Fruit fly (Drosophila melanogaster): ENCODE data around the gene CG4558.
A peak's percentile ranks its signal among the peaks of the same experiment; 100 is the strongest.

CG4558 gene

DNA sequence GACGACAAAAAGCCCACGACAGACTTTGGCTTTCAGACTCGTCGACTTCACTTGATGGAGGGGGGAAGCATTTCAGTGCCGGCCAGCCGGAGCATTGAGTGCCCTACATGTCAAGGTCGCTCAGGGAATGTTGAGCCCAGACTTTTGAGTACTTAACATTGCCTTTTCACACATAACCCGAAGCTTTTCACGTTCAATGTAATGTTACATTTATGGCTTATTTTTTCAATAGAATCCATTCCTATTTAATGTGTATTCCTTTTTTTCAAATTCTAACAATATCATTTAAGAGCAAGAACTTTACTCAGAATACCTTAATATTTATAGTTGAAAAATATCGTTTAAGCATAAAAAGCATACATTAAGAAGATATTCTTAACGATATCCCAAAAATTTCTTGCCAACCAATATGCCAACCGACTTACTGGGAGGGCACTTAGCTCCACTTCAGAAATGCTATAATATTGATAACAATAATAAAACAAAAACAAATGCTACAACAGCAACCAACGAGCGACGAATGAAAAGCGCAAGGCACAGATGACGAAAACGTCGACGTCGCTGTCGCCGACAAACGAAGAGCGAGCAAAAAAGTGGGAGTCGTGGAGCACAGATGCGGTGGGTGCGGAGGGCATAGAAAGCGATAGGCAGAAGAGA is 10.3 kb downstream of the CG4558 start (continued):
- TF ChIP-seq CG1792 (GFP tag; optimal IDR thresholded peaks at IDR 0.05) = peak; percentile 76
- no peak for TF ChIP-seq wek (GFP tag; optimal IDR thresholded peaks at IDR 0.05)
- no peak for TF ChIP-seq tx (GFP tag; optimal IDR thresholded peaks at IDR 0.05)
- peak; percentile 76 for TF ChIP-seq scrt (GFP tag; optimal IDR thresholded peaks at IDR 0.05)
- TF ChIP-seq CG6765 (GFP tag; optimal IDR thresholded peaks at IDR 0.05) = peak; percentile 59
- no peak for TF ChIP-seq aop (GFP tag; IDR thresholded peaks at IDR 0.05)
- peak; percentile 85 for TF ChIP-seq CG10209 (GFP tag; optimal IDR thresholded peaks at IDR 0.05)
- TF ChIP-seq CG13123 (GFP tag; optimal IDR thresholded peaks at IDR 0.05) = no peak
- TF ChIP-seq C15 (GFP tag; IDR thresholded peaks at IDR 0.05) = 0 out of 3 replicates have a peak, but pooled peaks have one; percentile 38
- no peak for TF ChIP-seq CG8478 (optimal IDR thresholded peaks at IDR 0.05)
- peak; percentile 41 for TF ChIP-seq Hmr (GFP tag; optimal IDR thresholded peaks at IDR 0.05)
- no peak for TF ChIP-seq HmgZ (tag; optimal IDR thresholded peaks at IDR 0.05)
- no peak for TF ChIP-seq CG2116 (GFP tag; optimal IDR thresholded peaks at IDR 0.05)
- TF ChIP-seq CG31441 (GFP tag; IDR thresholded peaks at IDR 0.05) = peak; percentile 90
- peak; percentile 80 for TF ChIP-seq pum (GFP tag; optimal IDR thresholded peaks at IDR 0.05)
- peak; percentile 64 for TF ChIP-seq CG33213 (GFP tag; optimal IDR thresholded peaks at IDR 0.05)
- peak; percentile 70 for TF ChIP-seq CG6654 (GFP tag; optimal IDR thresholded peaks at IDR 0.05)
- TF ChIP-seq Sry-δ (GFP tag; optimal IDR thresholded peaks at IDR 0.05) = peak; percentile 39
- no peak for TF ChIP-seq HmgD (GFP tag; optimal IDR thresholded peaks at IDR 0.05)
- TF ChIP-seq CG10979 (tag; optimal IDR thresholded peaks at IDR 0.05) = peak; percentile 86
- 0 out of 3 replicates have a peak, but pooled peaks have one; percentile 48 for TF ChIP-seq Mrtf (GFP tag; IDR thresholded peaks at IDR 0.05)
- no peak for TF ChIP-seq dmrt11E (tag; optimal IDR thresholded peaks at IDR 0.05)
- peak; percentile 69 for TF ChIP-seq ssp (GFP tag; IDR thresholded peaks at IDR 0.05)
- TF ChIP-seq her (GFP tag; optimal IDR thresholded peaks at IDR 0.05) = peak; percentile 69
- TF ChIP-seq phol (tag; optimal IDR thresholded peaks at IDR 0.05) = peak; percentile 90
- TF ChIP-seq sc (optimal IDR thresholded peaks at IDR 0.05) = no peak
- peak; percentile 74 for TF ChIP-seq sc (GFP tag; optimal IDR thresholded peaks at IDR 0.05)
- TF ChIP-seq schlank (tag; optimal IDR thresholded peaks at IDR 0.05) = no peak
- no peak for TF ChIP-seq z (GFP tag; IDR thresholded peaks at IDR 0.05)
- no peak for TF ChIP-seq CG18011 (GFP tag; optimal IDR thresholded peaks at IDR 0.05)
- no peak for TF ChIP-seq Elba2 (GFP tag; optimal IDR thresholded peaks at IDR 0.05)
- TF ChIP-seq CG17568 (GFP tag; optimal IDR thresholded peaks at IDR 0.05) = no peak
- TF ChIP-seq al (GFP tag; IDR thresholded peaks at IDR 0.05) = peak; percentile 78
- peak; percentile 64 for TF ChIP-seq CG8089 (GFP tag; optimal IDR thresholded peaks at IDR 0.05)
- peak; percentile 83 for TF ChIP-seq CG9215 (GFP tag; IDR thresholded peaks at IDR 0.05)
- TF ChIP-seq ATbp (GFP tag; optimal IDR thresholded peaks at IDR 0.05) = peak; percentile 75
- TF ChIP-seq CG10321 (GFP tag; IDR thresholded peaks at IDR 0.05) = no peak
- peak; percentile 64 for TF ChIP-seq CG11247 (GFP tag; IDR thresholded peaks at IDR 0.05)
- TF ChIP-seq HLHmδ (GFP tag; optimal IDR thresholded peaks at IDR 0.05) = no peak
- no peak; the same call in 2 of the 3 replicates for TF ChIP-seq CG2889 (GFP tag; IDR thresholded peaks at IDR 0.05)
- peak; percentile 85 for TF ChIP-seq mam (GFP tag; optimal IDR thresholded peaks at IDR 0.05)
- no peak for TF ChIP-seq gcm2 (GFP tag; optimal IDR thresholded peaks at IDR 0.05)
- no peak for TF ChIP-seq CG12942 (GFP tag; optimal IDR thresholded peaks at IDR 0.05)
- peak; percentile 66; the same call in 2 of the 3 replicates for TF ChIP-seq CG7357 (GFP tag; IDR thresholded peaks at IDR 0.05)
- no peak for TF ChIP-seq CG2199 (GFP tag; IDR thresholded peaks at IDR 0.05)
- no peak for TF ChIP-seq Opbp (GFP tag; IDR thresholded peaks at IDR 0.05; ENCODE audit: partially characterized antibody)
- peak; percentile 84 for TF ChIP-seq CG15011 (GFP tag; optimal IDR thresholded peaks at IDR 0.05)
- no peak for TF ChIP-seq yki (optimal IDR thresholded peaks at IDR 0.05)
- no peak for TF ChIP-seq tna (GFP tag; IDR thresholded peaks at IDR 0.05; ENCODE audit: partially characterized antibody)
- TF ChIP-seq Sox102F (GFP tag; optimal IDR thresholded peaks at IDR 0.05) = peak; percentile 50
- peak; percentile 12; the same call in 1 of the 2 replicates for TF ChIP-seq Ravus (GFP tag; IDR thresholded peaks at IDR 0.05)

All from whole organism, embryonic.